Worm (Caenorhabditis elegans): ENCODE results near the gene B0496.2.
A peak's percentile ranks its signal among the peaks of the same experiment; 100 is the strongest.

The B0496.2 gene

DNA sequence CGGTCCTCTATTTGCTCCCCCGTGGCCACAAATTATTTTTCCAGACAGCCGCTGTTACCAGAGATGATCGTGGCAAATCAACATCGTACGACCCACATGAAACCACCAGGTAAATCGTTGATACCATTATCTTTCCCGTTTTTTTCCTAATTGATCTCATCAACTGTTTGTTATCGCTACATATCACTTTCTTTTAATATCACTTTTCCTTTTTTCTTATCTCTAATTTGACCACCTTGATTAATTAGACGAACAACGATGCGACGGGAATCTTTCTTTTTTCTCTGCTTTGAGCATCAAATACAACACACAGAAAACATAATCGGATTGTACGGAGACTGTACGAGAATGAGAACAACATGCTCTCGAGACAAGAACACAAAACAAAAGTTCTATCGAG is 7.4 kb upstream of the B0496.2 start:
- TF ChIP-seq lin-13 (tag; optimal IDR thresholded peaks at IDR 0.05) (no peak), sptf-1 (tag; optimal IDR thresholded peaks at IDR 0.05) (no peak), zip-8 (tag; optimal IDR thresholded peaks at IDR 0.05) (no peak), lin-32 (GFP tag; optimal IDR thresholded peaks at IDR 0.05) (no peak), unc-62 (GFP tag; optimal IDR thresholded peaks at IDR 0.05) (no peak), hlh-1 (tag; optimal IDR thresholded peaks at IDR 0.05) (no peak), drap-1 (GFP tag; optimal IDR thresholded peaks at IDR 0.05) (no peak), flh-1 (GFP tag; optimal IDR thresholded peaks at IDR 0.05) (no peak), nhr-2 (tag; optimal IDR thresholded peaks at IDR 0.05) (no peak), cnd-1 (tag; optimal IDR thresholded peaks at IDR 0.05) (no peak), ztf-11 (tag; optimal IDR thresholded peaks at IDR 0.05) (no peak), mls-2 (tag; optimal IDR thresholded peaks at IDR 0.05) (no peak), pha-4 (tag; optimal IDR thresholded peaks at IDR 0.05) (no peak), nhr-12 (tag; optimal IDR thresholded peaks at IDR 0.05) (no peak), ceh-39 (tag; optimal IDR thresholded peaks at IDR 0.05) (no peak), M03D4.4 (tag; optimal IDR thresholded peaks at IDR 0.05) (no peak), mab-5 (tag; optimal IDR thresholded peaks at IDR 0.05) (no peak), ceh-83 (GFP tag; optimal IDR thresholded peaks at IDR 0.05) (no peak), nhr-76 (tag; optimal IDR thresholded peaks at IDR 0.05) (no peak)

DNA sequence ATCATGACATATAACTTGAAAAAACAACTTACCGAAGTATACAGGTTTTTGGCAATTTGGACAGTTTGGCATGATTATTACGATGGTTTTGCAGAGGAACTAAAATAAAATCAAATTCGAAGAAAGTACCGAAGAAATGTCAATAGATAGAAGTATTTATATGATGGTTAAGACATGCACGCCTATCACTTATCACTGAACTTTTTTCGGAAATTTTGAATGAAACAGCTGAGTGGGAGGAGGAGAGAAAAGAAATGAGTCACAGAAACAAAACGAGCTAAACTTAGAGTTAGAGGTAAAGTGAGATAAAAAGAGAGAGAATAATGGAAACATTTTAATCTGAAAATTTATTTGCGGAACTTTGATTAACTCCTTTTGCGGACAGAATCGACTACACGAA is 2.4 kb upstream of the B0496.2 start, which contains the start of gene valv-1:
Gene valv-1 (minus strand): TSS at position 101 of the 400 bp plus-strand sequence.
- no peak for TF ChIP-seq lin-32 (GFP tag; optimal IDR thresholded peaks at IDR 0.05)
- TF ChIP-seq sptf-1 (tag; optimal IDR thresholded peaks at IDR 0.05) = no peak
- TF ChIP-seq mab-5 (tag; optimal IDR thresholded peaks at IDR 0.05) = no peak
- TF ChIP-seq lsy-2 (tag; optimal IDR thresholded peaks at IDR 0.05) = no peak
- TF ChIP-seq ham-2 (GFP tag; optimal IDR thresholded peaks at IDR 0.05) = no peak
- no peak for TF ChIP-seq nhr-28 (tag; optimal IDR thresholded peaks at IDR 0.05)
- no peak for TF ChIP-seq unc-120 (tag; optimal IDR thresholded peaks at IDR 0.05; ENCODE audit: poor library complexity, severe bottlenecking)
- no peak for TF ChIP-seq ces-1 (GFP tag; optimal IDR thresholded peaks at IDR 0.05)
- TF ChIP-seq elt-3 (tag; optimal IDR thresholded peaks at IDR 0.05) = no peak
- no peak for TF ChIP-seq nhr-2 (tag; optimal IDR thresholded peaks at IDR 0.05)

DNA sequence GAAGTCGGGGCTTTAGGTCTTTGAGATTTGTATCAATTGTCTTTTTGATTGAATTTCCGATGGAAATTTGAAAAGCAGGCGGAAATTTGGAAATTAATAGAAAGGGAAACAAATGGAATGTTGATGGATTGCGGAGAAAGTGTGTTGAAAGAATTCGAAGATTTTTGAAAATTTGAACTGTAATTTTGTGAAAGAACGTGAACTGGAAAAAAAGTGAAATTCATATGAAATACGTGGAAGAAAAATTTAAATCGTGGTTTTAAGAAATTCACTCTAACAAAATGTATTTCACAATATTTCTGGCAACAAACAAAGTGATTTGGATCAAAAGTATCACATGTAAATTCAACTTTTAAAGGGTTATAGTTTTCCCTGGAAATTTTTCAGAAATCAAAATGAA is 1.7 kb upstream of the B0496.2 start, which contains the start of gene B0496.1:
Gene B0496.1 (plus strand): TSS at position 301 of the 400 bp plus-strand sequence.
- TF ChIP-seq unc-120 (tag; optimal IDR thresholded peaks at IDR 0.05; ENCODE audit: poor library complexity, severe bottlenecking) (no peak), ham-2 (GFP tag; optimal IDR thresholded peaks at IDR 0.05) (no peak), mep-1 (tag; optimal IDR thresholded peaks at IDR 0.05) (no peak), tbx-8 (GFP tag; optimal IDR thresholded peaks at IDR 0.05) (no peak), ceh-83 (GFP tag; optimal IDR thresholded peaks at IDR 0.05) (no peak), elt-1 (tag; optimal IDR thresholded peaks at IDR 0.05; ENCODE audit: borderline replicate concordance, insufficient read depth) (no peak)

DNA sequence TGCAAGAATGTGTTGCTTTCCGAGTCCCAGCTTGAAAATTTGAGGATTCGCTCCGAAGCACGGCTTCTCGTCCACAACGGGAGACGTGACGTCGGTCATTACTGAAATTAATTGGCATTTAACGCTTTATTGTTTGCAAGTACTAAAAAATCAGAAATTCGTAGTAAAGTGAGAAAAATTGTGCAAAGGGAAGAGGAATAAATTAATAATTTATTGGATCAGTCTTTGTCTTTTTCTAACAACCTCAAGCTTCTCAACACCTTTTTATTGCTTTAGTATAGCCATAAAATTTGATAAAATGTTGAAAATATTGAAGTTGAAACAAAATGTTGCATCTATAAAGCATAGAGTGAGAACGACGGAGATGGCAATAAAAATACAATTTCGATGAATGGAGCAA is 3.7 kb downstream of the B0496.2 start, which contains the start of gene tes-1:
Gene tes-1 (minus strand): TSS at position 101 of the 400 bp plus-strand sequence.
- no peak for TF ChIP-seq zip-8 (tag; optimal IDR thresholded peaks at IDR 0.05)
- TF ChIP-seq sem-2 (GFP tag; optimal IDR thresholded peaks at IDR 0.05) = no peak
- TF ChIP-seq ztf-11 (tag; optimal IDR thresholded peaks at IDR 0.05) = no peak
- TF ChIP-seq lin-32 (GFP tag; optimal IDR thresholded peaks at IDR 0.05) = no peak

DNA sequence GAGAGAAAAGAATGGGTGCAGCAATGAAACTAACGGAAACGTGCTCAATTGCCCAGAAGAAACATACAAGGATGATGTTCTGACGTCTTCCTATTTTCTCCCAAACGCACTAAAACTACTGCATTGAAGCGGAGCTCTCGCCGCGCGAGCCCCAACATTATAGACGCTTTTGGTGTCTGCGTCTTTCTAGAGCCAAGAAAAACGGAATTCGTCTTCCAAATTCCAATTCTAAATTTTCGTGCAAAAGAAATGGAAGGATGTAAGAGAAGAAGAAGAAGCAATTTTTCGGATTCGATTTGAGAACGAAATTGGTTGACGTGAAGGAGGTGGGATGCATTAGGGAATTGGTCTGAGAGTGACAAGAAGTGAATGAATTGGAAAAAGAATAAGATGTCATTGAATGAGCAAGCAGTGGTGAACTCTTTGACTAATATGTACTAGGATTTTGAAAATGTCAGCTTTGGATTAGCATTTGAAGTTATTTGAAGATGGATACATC is 6.1 kb downstream of the B0496.2 start:
- TF ChIP-seq nhr-2 (tag; optimal IDR thresholded peaks at IDR 0.05) (no peak), ces-1 (GFP tag; optimal IDR thresholded peaks at IDR 0.05) (peak; percentile 75)

ce11 chrIV:7454890-7455289 is 7.2 kb downstream of the B0496.2 start:
- TF ChIP-seq nhr-2 (tag; optimal IDR thresholded peaks at IDR 0.05) (peak; percentile 80), nhr-237 (tag; optimal IDR thresholded peaks at IDR 0.05) (no peak), cnd-1 (tag; optimal IDR thresholded peaks at IDR 0.05) (no peak), mls-2 (tag; optimal IDR thresholded peaks at IDR 0.05) (no peak), ces-1 (GFP tag; optimal IDR thresholded peaks at IDR 0.05) (no peak), lin-32 (GFP tag; optimal IDR thresholded peaks at IDR 0.05) (peak; percentile 34), elt-1 (tag; optimal IDR thresholded peaks at IDR 0.05; ENCODE audit: borderline replicate concordance, insufficient read depth) (peak; percentile 67), ceh-43 (GFP tag; optimal IDR thresholded peaks at IDR 0.05) (no peak), hlh-1 (tag; optimal IDR thresholded peaks at IDR 0.05) (no peak), zip-8 (tag; optimal IDR thresholded peaks at IDR 0.05) (no peak), blmp-1 (tag; optimal IDR thresholded peaks at IDR 0.05) (peak; percentile 71), nhr-28 (tag; optimal IDR thresholded peaks at IDR 0.05) (no peak), unc-39 (tag; optimal IDR thresholded peaks at IDR 0.05) (no peak), ham-2 (GFP tag; optimal IDR thresholded peaks at IDR 0.05) (peak; percentile 53), drap-1 (GFP tag; optimal IDR thresholded peaks at IDR 0.05) (no peak)
